Worm (Caenorhabditis elegans) whole organism, L1 larva: Measurements from ENCODE around the gene srd-69.

Source experiments
- C04F5.9 ChIP-seq: sonication (generic microtip); optimal IDR thresholded peaks from 2 replicates; lab custom pipeline; 2016; ENCODE audit warnings: missing genetic modification characterization, missing compliant biosample characterization
- C16A3.4 ChIP-seq: fragments of 150-350 bp; optimal IDR thresholded peaks from 2 replicates; lab custom pipeline; 2014; ENCODE audit warnings: missing biosample characterization, missing genetic modification characterization
- F16B12.6 ChIP-seq: fragments of 150-350 bp; optimal IDR thresholded peaks from 2 replicates; lab custom pipeline; 2014; ENCODE audit warnings: missing biosample characterization, missing genetic modification characterization
- Y116A8C.19 ChIP-seq: sonication (generic microtip); optimal IDR thresholded peaks from 2 replicates; lab custom pipeline; 2016; ENCODE audit warnings: missing compliant biosample characterization, missing genetic modification characterization, borderline replicate concordance
- aha-1 ChIP-seq: fragments of 150-350 bp; optimal IDR thresholded peaks from 2 replicates; lab custom pipeline; 2014; ENCODE audit warnings: missing biosample characterization, missing genetic modification characterization
- ceh-8 ChIP-seq: fragments of 200-800 bp; sonication (Bioruptor generic); optimal IDR thresholded peaks from 2 replicates; lab custom pipeline; 2018; ENCODE audit warnings: mild to moderate bottlenecking, missing genetic modification characterization, moderate library complexity, missing compliant biosample characterization
- ceh-88 ChIP-seq: fragments of 200-800 bp; sonication (Bioruptor generic); IDR thresholded peaks from 2 replicates; pipeline ENCODE4 v1.3.6; 2022; ENCODE audit warnings: missing genetic modification characterization, missing compliant biosample characterization
- ceh-90 ChIP-seq: sonication (generic microtip); optimal IDR thresholded peaks from 2 replicates; lab custom pipeline; 2016; ENCODE audit warnings: missing genetic modification characterization, missing compliant biosample characterization
- ces-1 ChIP-seq: fragments of 150-350 bp; optimal IDR thresholded peaks from 2 replicates; lab custom pipeline; 2014; ENCODE audit warnings: missing biosample characterization, missing genetic modification reagents, missing genetic modification characterization
- dpl-1 ChIP-seq, 3 experiments: fragments of 150-350 bp in 2 of 3; sonication (generic microtip) in 1 of 3; optimal IDR thresholded peaks; 2 replicates each; lab custom pipeline; 2014 to 2017; ENCODE audit warnings: missing biosample characterization in 3 of 3, missing genetic modification characterization in 3 of 3, missing genetic modification reagents in 3 of 3
- efl-1 ChIP-seq, 4 experiments: fragments of 150-350 bp; optimal IDR thresholded peaks in 3 of 4; peaks in 1 of 4; 1 replicate in 1 of 4; 2 replicates in 3 of 4; lab custom pipeline; 2014; ENCODE audit warnings: missing biosample characterization in 2 of 4, missing genetic modification characterization in 2 of 4, missing genetic modification reagents in 2 of 4
- egl-13 ChIP-seq: sonication (generic microtip); optimal IDR thresholded peaks from 2 replicates; lab custom pipeline; 2016; ENCODE audit warnings: missing genotype, missing genetic modification reagents, missing genetic modification characterization, missing compliant biosample characterization
- elt-3 ChIP-seq, 6 experiments: fragments of 150-350 bp in 1 of 6; sonication (generic microtip); optimal IDR thresholded peaks; 2 replicates each; lab custom pipeline; 2017 to 2018; ENCODE audit warnings: missing biosample characterization in 6 of 6, missing genetic modification characterization in 6 of 6, inconsistent platforms in 1 of 6
- ets-5 ChIP-seq: fragments of 200-800 bp; sonication (Bioruptor generic); IDR thresholded peaks from 2 replicates; pipeline ENCODE4 v1.3.6; 2022; ENCODE audit warnings: missing genetic modification characterization, missing compliant biosample characterization
- fkh-10 ChIP-seq: sonication (generic microtip); optimal IDR thresholded peaks from 2 replicates; lab custom pipeline; 2017; ENCODE audit warnings: missing biosample characterization, missing genetic modification reagents, missing genetic modification characterization
- fkh-4 ChIP-seq: sonication (generic microtip); optimal IDR thresholded peaks from 2 replicates; lab custom pipeline; 2016; ENCODE audit warnings: missing compliant biosample characterization, missing genetic modification characterization, borderline replicate concordance
- fkh-8 ChIP-seq: sonication (generic microtip); optimal IDR thresholded peaks from 2 replicates; lab custom pipeline; 2016; ENCODE audit warnings: mild to moderate bottlenecking, missing genetic modification characterization, missing compliant biosample characterization
- grh-1 ChIP-seq: fragments of 200-800 bp; sonication (Bioruptor generic); IDR thresholded peaks from 2 replicates; pipeline ENCODE4 v1.3.6; 2022; ENCODE audit warnings: missing genetic modification reagents, missing genetic modification characterization, missing compliant biosample characterization
- hlh-4 ChIP-seq: sonication (generic microtip); optimal IDR thresholded peaks from 2 replicates; lab custom pipeline; 2016; ENCODE audit warnings: mild to moderate bottlenecking, missing genetic modification characterization, missing compliant biosample characterization
- isw-1 ChIP-seq: fragments of 200-800 bp; sonication (Bioruptor generic); IDR thresholded peaks from 2 replicates; pipeline ENCODE4 v1.3.6; 2022; ENCODE audit warnings: missing genetic modification characterization, missing compliant biosample characterization
- lin-14 ChIP-seq: fragments of 200-800 bp; sonication (Bioruptor generic); optimal IDR thresholded peaks from 2 replicates; lab custom pipeline; 2018; ENCODE audit warnings: mild to moderate bottlenecking, missing genetic modification characterization, moderate library complexity, missing compliant biosample characterization
- lin-35 ChIP-seq, 2 experiments: fragments of 150-350 bp; optimal IDR thresholded peaks; 2 replicates each; lab custom pipeline; 2014; ENCODE audit warnings: missing biosample characterization in 2 of 2, missing genetic modification characterization in 2 of 2, missing genetic modification reagents in 2 of 2
- lsy-2 ChIP-seq, 2 experiments: fragments of 150-350 bp; optimal IDR thresholded peaks; 2 replicates each; lab custom pipeline; 2014; ENCODE audit warnings: missing biosample characterization in 2 of 2, missing genetic modification characterization in 2 of 2
- mab-9 ChIP-seq: fragments of 200-800 bp; sonication (Bioruptor generic); IDR thresholded peaks from 2 replicates; pipeline ENCODE4 v1.3.6; 2022; ENCODE audit warnings: missing genetic modification reagents, missing genetic modification characterization, missing compliant biosample characterization
- mef-2 ChIP-seq: fragments of 150-350 bp; optimal IDR thresholded peaks from 2 replicates; lab custom pipeline; 2014; ENCODE audit warnings: missing biosample characterization, missing genetic modification characterization
- mep-1 ChIP-seq: fragments of 150-350 bp; optimal IDR thresholded peaks from 2 replicates; lab custom pipeline; 2014; ENCODE audit warnings: missing biosample characterization, missing genetic modification characterization
- nhr-12 ChIP-seq: sonication (generic microtip); optimal IDR thresholded peaks from 2 replicates; lab custom pipeline; 2017; ENCODE audit warnings: missing biosample characterization, missing genetic modification characterization
- nhr-237 ChIP-seq: fragments of 150-350 bp; optimal IDR thresholded peaks from 2 replicates; lab custom pipeline; 2014; ENCODE audit warnings: missing biosample characterization, missing genetic modification characterization
- nhr-28 ChIP-seq: fragments of 150-350 bp; optimal IDR thresholded peaks from 2 replicates; lab custom pipeline; 2014; ENCODE audit warnings: missing biosample characterization, missing genetic modification characterization
- nhr-71 ChIP-seq: sonication (generic microtip); optimal IDR thresholded peaks from 2 replicates; lab custom pipeline; 2016; ENCODE audit warnings: mild to moderate bottlenecking, missing genetic modification characterization, moderate library complexity, missing compliant biosample characterization
- nhr-76 ChIP-seq: sonication (generic microtip); optimal IDR thresholded peaks from 2 replicates; lab custom pipeline; 2017; ENCODE audit warnings: missing biosample characterization, missing genetic modification characterization
- nhr-77 ChIP-seq: fragments of 150-350 bp; optimal IDR thresholded peaks from 2 replicates; lab custom pipeline; 2014; ENCODE audit warnings: missing biosample characterization, missing genetic modification characterization
- nhr-84 ChIP-seq: sonication (generic microtip); optimal IDR thresholded peaks from 2 replicates; lab custom pipeline; 2017; ENCODE audit warnings: missing biosample characterization, missing genetic modification characterization
- nhr-85 ChIP-seq: sonication (generic microtip); peaks from one replicate; lab custom pipeline; 2016; ENCODE audit warnings: missing genetic modification characterization, inconsistent platforms, missing compliant biosample characterization
- nhr-90 ChIP-seq: sonication (generic microtip); optimal IDR thresholded peaks from 2 replicates; lab custom pipeline; 2016; ENCODE audit warnings: mild to moderate bottlenecking, missing genetic modification characterization, missing compliant biosample characterization; ENCODE audit not compliant: poor library complexity
- pax-3 ChIP-seq: fragments of 200-800 bp; sonication (Bioruptor generic); optimal IDR thresholded peaks from 2 replicates; lab custom pipeline; 2018; ENCODE audit warnings: mild to moderate bottlenecking, missing genetic modification characterization, moderate library complexity, missing compliant biosample characterization
- rnt-1 ChIP-seq: sonication (generic microtip); optimal IDR thresholded peaks from 2 replicates; lab custom pipeline; 2016; ENCODE audit warnings: mild to moderate bottlenecking, missing genetic modification characterization, moderate library complexity, missing compliant biosample characterization
- skn-1 ChIP-seq: fragments of 150-350 bp; optimal IDR thresholded peaks from 2 replicates; lab custom pipeline; 2014; ENCODE audit warnings: missing biosample characterization, missing genetic modification characterization
- snu-23 ChIP-seq: sonication (generic microtip); optimal IDR thresholded peaks from 2 replicates; lab custom pipeline; 2016; ENCODE audit warnings: missing genetic modification characterization, missing compliant biosample characterization
- sox-4 ChIP-seq: sonication (generic microtip); optimal IDR thresholded peaks from 2 replicates; lab custom pipeline; 2016; ENCODE audit warnings: missing genetic modification characterization, missing compliant biosample characterization
- sptf-1 ChIP-seq: fragments of 150-350 bp; optimal IDR thresholded peaks from 2 replicates; lab custom pipeline; 2014; ENCODE audit warnings: missing biosample characterization, missing genetic modification characterization
- sup-37 ChIP-seq: fragments of 200-800 bp; sonication (Bioruptor generic); optimal IDR thresholded peaks from 2 replicates; lab custom pipeline; 2018; ENCODE audit warnings: mild to moderate bottlenecking, missing genetic modification characterization, missing compliant biosample characterization
- swsn-7 ChIP-seq: sonication (generic microtip); optimal IDR thresholded peaks from 2 replicates; lab custom pipeline; 2016; ENCODE audit warnings: missing genetic modification characterization, missing compliant biosample characterization
- unc-30 ChIP-seq: sonication (generic microtip); optimal IDR thresholded peaks from 2 replicates; lab custom pipeline; 2017; ENCODE audit warnings: missing biosample characterization, missing genetic modification characterization
- unc-86 ChIP-seq: sonication (generic microtip); optimal IDR thresholded peaks from 2 replicates; lab custom pipeline; 2016; ENCODE audit warnings: missing genetic modification characterization, missing compliant biosample characterization
- unc-98 ChIP-seq: fragments of 200-800 bp; sonication (Bioruptor generic); IDR thresholded peaks from 2 replicates; pipeline ENCODE4 v1.3.6; 2022; ENCODE audit warnings: missing genetic modification characterization, missing compliant biosample characterization
- xbp-1 ChIP-seq: sonication (generic microtip); optimal IDR thresholded peaks from 2 replicates; lab custom pipeline; 2016; ENCODE audit warnings: missing genetic modification characterization, missing compliant biosample characterization
- zag-1 ChIP-seq: fragments of 150-350 bp; optimal IDR thresholded peaks from 2 replicates; lab custom pipeline; 2014; ENCODE audit warnings: missing biosample characterization, missing genetic modification characterization
- ztf-11 ChIP-seq, 2 experiments: sonication (generic microtip); optimal IDR thresholded peaks; 2 replicates each; lab custom pipeline; 2016 to 2017; ENCODE audit warnings: missing genetic modification characterization in 2 of 2, missing biosample characterization in 1 of 2, missing compliant biosample characterization in 1 of 2
- ztf-4 ChIP-seq: fragments of 150-350 bp; optimal IDR thresholded peaks from 2 replicates; lab custom pipeline; 2014; ENCODE audit warnings: missing biosample characterization, missing genetic modification characterization

Gene srd-69

ce11 chrIII:2362648-2363047 is at the start of gene srd-69:
Gene srd-69 (plus strand): TSS chrIII:2362948.
- TF ChIP-seq lin-35 (GFP tag; optimal IDR thresholded peaks at IDR 0.05; lab: Kevin White, UChicago) (no peak), unc-86 (tag; lab: Kevin White, UChicago) (no peak), elt-3 (tag; optimal IDR thresholded peaks at IDR 0.05; lab: Kevin White, UChicago) (no peak), sptf-1 (tag; lab: Kevin White, UChicago) (no peak), efl-1 (optimal IDR thresholded peaks at IDR 0.05; lab: Kevin White, UChicago) (no peak), efl-1 (GFP tag; optimal IDR thresholded peaks at IDR 0.05 in 1 of 2; lab: Kevin White, UChicago) (no peak), ztf-4 (no peak), snu-23 (GFP tag; lab: Kevin White, UChicago) (no peak), nhr-28 (no peak), mab-9 (GFP tag; lab: Robert Waterston, UW) (no peak), xbp-1 (no peak), nhr-77 (tag; lab: Kevin White, UChicago) (no peak), ces-1 (GFP tag; lab: Kevin White, UChicago) (no peak), grh-1 (GFP tag; lab: Robert Waterston, UW) (no peak), zag-1 (tag; lab: Kevin White, UChicago) (no peak), mep-1 (tag; lab: Kevin White, UChicago) (no peak), C04F5.9 (no peak)
- TF ChIP-seq, all 84 proteins: peak for 0

DNA sequence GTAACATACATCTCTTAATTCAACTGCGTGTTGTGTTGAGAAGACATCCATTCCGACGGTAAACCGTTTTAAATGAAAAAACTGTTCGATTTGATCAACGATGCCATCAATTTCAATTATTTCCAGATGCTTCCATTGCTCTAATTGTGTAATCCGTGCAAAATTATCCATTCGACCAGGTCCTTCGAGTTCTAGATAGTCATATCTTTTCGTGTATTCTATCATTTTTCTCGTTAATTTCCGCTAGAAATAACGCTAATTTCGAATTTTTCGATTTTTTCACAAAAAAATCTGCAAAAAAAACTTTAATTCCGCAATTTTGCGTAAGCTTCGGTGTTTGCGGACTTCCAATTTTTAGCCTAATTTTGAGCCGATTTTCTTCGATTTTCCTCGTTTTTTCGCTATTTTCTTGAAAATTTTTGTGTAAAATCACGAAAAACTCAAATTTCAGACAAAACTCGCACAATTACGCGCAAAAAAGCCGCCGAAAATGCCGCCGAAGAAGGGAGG is 48.7 kb upstream of the srd-69 start, which contains the start of the genes fbxa-66 and iffb-1:
fbxa-66 (minus strand) TSS at position 51 of the 510 bp plus-strand sequence.
iffb-1 (plus strand) TSS at position 452 of the 510 bp plus-strand sequence.
- no peak for TF ChIP-seq elt-3 (tag; optimal IDR thresholded peaks at IDR 0.05; lab: Kevin White, UChicago)
- peak; percentile 85 for TF ChIP-seq F16B12.6 (tag; lab: Kevin White, UChicago)
- no peak for TF ChIP-seq egl-13
- 0 out of 2 replicates have a peak, but pooled peaks have one; percentile 4 for TF ChIP-seq isw-1
- peak; percentile 51 for TF ChIP-seq nhr-85 (tag; lab: Kevin White, UChicago)
- no peak for TF ChIP-seq fkh-10 (GFP tag; lab: Kevin White, UChicago)
- TF ChIP-seq sox-4 (tag; lab: Kevin White, UChicago) = no peak
- TF ChIP-seq ets-5 (GFP tag; lab: Robert Waterston, UW) = no peak
- TF ChIP-seq C16A3.4 (tag; lab: Kevin White, UChicago) = no peak
- TF ChIP-seq ztf-11 (tag; optimal IDR thresholded peaks at IDR 0.05; lab: Kevin White, UChicago) = no peak
- TF ChIP-seq nhr-76 (tag; lab: Kevin White, UChicago) = no peak
- no peak for TF ChIP-seq swsn-7 (tag; lab: Kevin White, UChicago)
- peak; percentile 9 for TF ChIP-seq skn-1 (tag; lab: Kevin White, UChicago)
- TF ChIP-seq dpl-1 (GFP tag; optimal IDR thresholded peaks at IDR 0.05; lab: Kevin White, UChicago) = peak; percentile 25 to 70 (median 55)
- TF ChIP-seq Y116A8C.19 (tag; lab: Kevin White, UChicago) = no peak
- no peak for TF ChIP-seq ztf-4
- no peak for TF ChIP-seq nhr-71
- no peak for TF ChIP-seq unc-98 (GFP tag; lab: Robert Waterston, UW)
- TF ChIP-seq ceh-88 (GFP tag; lab: Robert Waterston, UW) = no peak
- no peak for TF ChIP-seq ceh-8
- no peak for TF ChIP-seq sup-37 (GFP tag; lab: Kevin White, UChicago)
- no peak for TF ChIP-seq fkh-8 (tag; lab: Kevin White, UChicago)
- no peak for TF ChIP-seq nhr-84 (tag; lab: Kevin White, UChicago)
- no peak for TF ChIP-seq fkh-4 (tag; lab: Kevin White, UChicago)
- no peak for TF ChIP-seq pax-3 (tag; lab: Kevin White, UChicago)
- TF ChIP-seq nhr-90 (tag; lab: Kevin White, UChicago) = no peak
- peak; percentile 39 to 47 for TF ChIP-seq lsy-2 (tag; optimal IDR thresholded peaks at IDR 0.05; lab: Kevin White, UChicago)
- TF ChIP-seq efl-1 (optimal IDR thresholded peaks at IDR 0.05; lab: Kevin White, UChicago) = peak; percentile 42 to 62
- peak; percentile 65 to 95 for TF ChIP-seq efl-1 (GFP tag; optimal IDR thresholded peaks at IDR 0.05 in 1 of 2; lab: Kevin White, UChicago)
- TF ChIP-seq hlh-4 = no peak
- TF ChIP-seq xbp-1 = peak; percentile 2
- TF ChIP-seq mep-1 (tag; lab: Kevin White, UChicago) = peak; percentile 51
- TF ChIP-seq unc-86 (tag; lab: Kevin White, UChicago) = no peak
- no peak for TF ChIP-seq aha-1
- no peak for TF ChIP-seq ceh-90 (tag; lab: Kevin White, UChicago)
- TF ChIP-seq mef-2 (tag; lab: Kevin White, UChicago) = no peak
- TF ChIP-seq unc-30 (tag; lab: Kevin White, UChicago) = no peak
- no peak for TF ChIP-seq nhr-237 (tag; lab: Kevin White, UChicago)
- TF ChIP-seq rnt-1 (tag; lab: Kevin White, UChicago) = no peak
- no peak for TF ChIP-seq lin-14 (GFP tag; lab: Kevin White, UChicago)
- TF ChIP-seq nhr-12 (tag; lab: Kevin White, UChicago) = no peak
- TF ChIP-seq snu-23 (GFP tag; lab: Kevin White, UChicago) = no peak
- no peak for TF ChIP-seq ces-1 (GFP tag; lab: Kevin White, UChicago)
- TF ChIP-seq nhr-77 (tag; lab: Kevin White, UChicago) = no peak
